Fruit fly (Drosophila melanogaster): ENCODE results near the gene CG31729.

- TF ChIP-seq CTCF (optimal IDR thresholded peaks at IDR 0.05) (no peak), CG8478 (optimal IDR thresholded peaks at IDR 0.05) (no peak)
These were observed 31.1 kb upstream of the CG31729 start for dm6 chr2L:13258702-13259101.

Measured in S2 (cell line).